Fruit fly (Drosophila melanogaster) whole organism, wandering third instar larva: ENCODE data around the gene bchs.
A peak's percentile ranks its signal among the peaks of the same experiment; 100 is the strongest.

Experiments
- Abd-B ChIP-seq: fragments of >200 bp; optimal IDR thresholded peaks from 2 replicates; lab custom pipeline; 2017; ENCODE audit warnings: missing biosample characterization, missing genetic modification characterization
- HLH106 ChIP-seq: fragments of 200-800 bp; optimal IDR thresholded peaks from 3 replicates; lab custom pipeline; 2019; ENCODE audit warnings: missing biosample characterization, mild to moderate bottlenecking, missing genetic modification characterization, moderate library complexity
- Myc ChIP-seq: fragments of >200 bp; optimal IDR thresholded peaks from 2 replicates; lab custom pipeline; 2017
- brk ChIP-seq: fragments of 200-800 bp; sonication (Bioruptor generic); optimal IDR thresholded peaks from 2 replicates; lab custom pipeline; 2016; ENCODE audit warnings: missing biosample characterization, mild to moderate bottlenecking, missing genetic modification characterization
- dmrt93B ChIP-seq: fragments of 200-800 bp; sonication (Bioruptor generic); optimal IDR thresholded peaks from 2 replicates; lab custom pipeline; 2018; ENCODE audit warnings: missing biosample characterization, mild to moderate bottlenecking, missing genetic modification characterization
- ey ChIP-seq: fragments of 200-800 bp; sonication (Bioruptor generic); optimal IDR thresholded peaks from 2 replicates; lab custom pipeline; 2016; ENCODE audit warnings: missing biosample characterization, missing genetic modification characterization
- jim ChIP-seq: fragments of 175-275, 200-325 bp; sonication (Bioruptor generic); optimal IDR thresholded peaks from 2 replicates; lab custom pipeline; 2016; ENCODE audit warnings: missing biosample characterization, mild to moderate bottlenecking, missing genetic modification characterization
- lola ChIP-seq: fragments of >200 bp; optimal IDR thresholded peaks from 2 replicates; lab custom pipeline; 2017; ENCODE audit warnings: missing biosample characterization, missing genetic modification characterization
- sage ChIP-seq: fragments of 200-800 bp; sonication (Bioruptor generic); optimal IDR thresholded peaks from 2 replicates; lab custom pipeline; 2016; ENCODE audit warnings: missing biosample characterization, mild to moderate bottlenecking, missing genetic modification characterization
- tai ChIP-seq: sonication (Bioruptor generic); optimal IDR thresholded peaks from 2 replicates; lab custom pipeline; 2016; ENCODE audit warnings: missing biosample characterization, missing genetic modification characterization

Gene bchs

DNA sequence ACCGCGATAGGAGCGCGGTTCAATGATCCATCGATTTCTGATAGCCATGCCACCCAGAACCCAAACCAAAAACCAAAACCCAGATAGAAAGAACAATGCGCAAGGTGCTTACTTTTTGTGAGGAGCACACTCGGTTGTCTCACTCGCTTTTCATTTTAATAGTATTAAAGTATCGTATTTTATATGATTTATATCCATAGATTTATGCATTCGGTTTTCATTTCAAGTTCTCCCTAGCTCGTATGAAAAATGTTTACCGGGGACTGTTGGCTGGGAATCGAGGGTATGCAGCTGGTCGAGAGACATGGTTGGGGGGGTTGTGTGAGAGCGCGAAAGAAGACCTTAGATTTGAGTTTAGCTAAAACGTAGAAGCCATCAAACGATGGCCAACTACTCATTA lies 65.0 kb downstream of the bchs start (continued):
- TF ChIP-seq Myc (lab: Kevin White, UChicago), result no peak
- TF ChIP-seq Abd-B (GFP tag; lab: Kevin White, UChicago), result no peak
- TF ChIP-seq brk (GFP tag; lab: Kevin White, UChicago), result no peak
- peak; percentile 67 for TF ChIP-seq ey (GFP tag; lab: Kevin White, UChicago)
- TF ChIP-seq jim (GFP tag; lab: Kevin White, UChicago), result no peak
- TF ChIP-seq lola (GFP tag; lab: Kevin White, UChicago), result no peak
- no peak for TF ChIP-seq sage (GFP tag; lab: Kevin White, UChicago)
- TF ChIP-seq dmrt93B (GFP tag; lab: Kevin White, UChicago), result peak; percentile 17
- peak; percentile 60 for TF ChIP-seq HLH106 (tag; lab: Kevin White, UChicago)
- TF ChIP-seq tai (GFP tag; lab: Kevin White, UChicago), result no peak
